Worm (Caenorhabditis elegans) whole organism, midembryonic: ENCODE data around the gene C35B1.8.
A peak's percentile ranks its signal among the peaks of the same experiment; 100 is the strongest.

Experiments used
- T22C8.4 ChIP-seq: fragments of 200-800 bp; sonication (Bioruptor generic); IDR thresholded peaks from 2 replicates; pipeline ENCODE4 v1.3.6; 2022; ENCODE audit warnings: missing genetic modification characterization, missing compliant biosample characterization
- cog-1 ChIP-seq: sonication (generic microtip); optimal IDR thresholded peaks from 2 replicates; lab custom pipeline; 2016; ENCODE audit warnings: missing genetic modification characterization, missing compliant biosample characterization
- flt-1 ChIP-seq: fragments of 200-800 bp; sonication (Bioruptor generic); IDR thresholded peaks from 2 replicates; pipeline ENCODE4 v1.3.6; 2022; ENCODE audit warnings: missing genetic modification characterization, missing compliant biosample characterization
- klf-2 ChIP-seq: fragments of 200-800 bp; sonication (Bioruptor generic); conservative IDR thresholded peaks from 2 replicates; pipeline ENCODE4 v1.3.6; 2022; ENCODE audit warnings: missing genetic modification reagents, missing genetic modification characterization, missing compliant biosample characterization
- med-1 ChIP-seq: sonication (generic microtip); optimal IDR thresholded peaks from 2 replicates; lab custom pipeline; 2017; ENCODE audit warnings: missing genetic modification characterization, mild to moderate bottlenecking, missing compliant biosample characterization, antibody characterized with exemption, missing genetic modification reagents; ENCODE audit not compliant: insufficient read depth
- ref-1 ChIP-seq: fragments of 200-800 bp; sonication (Bioruptor generic); conservative IDR thresholded peaks from 2 replicates; pipeline ENCODE4 v1.3.6; 2022; ENCODE audit warnings: missing genetic modification reagents, missing genetic modification characterization, missing compliant biosample characterization
- tab-1 ChIP-seq: fragments of 200-800 bp; sonication (Bioruptor generic); IDR thresholded peaks from 2 replicates; pipeline ENCODE4 v1.3.6; 2022; ENCODE audit warnings: missing genetic modification characterization, missing compliant biosample characterization
- ztf-23 ChIP-seq: fragments of 200-800 bp; sonication (Bioruptor generic); IDR thresholded peaks from 2 replicates; pipeline ENCODE4 v1.3.6; 2022; ENCODE audit warnings: missing genetic modification reagents, missing genetic modification characterization, missing compliant biosample characterization
- ztf-29 ChIP-seq: fragments of 200-800 bp; sonication (Bioruptor generic); IDR thresholded peaks from 2 replicates; pipeline ENCODE4 v1.3.6; 2022; ENCODE audit warnings: missing genetic modification reagents, missing genetic modification characterization, missing compliant biosample characterization

C35B1.8 gene

ce11 chrIV:4102720-4103119 lies 23.9 kb upstream of the C35B1.8 start, which contains the start of gene ubc-1:
Gene ubc-1, plus strand, starts transcription at chrIV:4103020.
- TF ChIP-seq med-1 (GFP tag; lab: Kevin White, UChicago) (no peak), T22C8.4 (no peak), ztf-29 (GFP tag; lab: Robert Waterston, UW) (no peak), klf-2 (no peak), ztf-23 (GFP tag; lab: Robert Waterston, UW) (no peak), tab-1 (GFP tag; lab: Robert Waterston, UW) (no peak), ref-1 (GFP tag; lab: Robert Waterston, UW) (no peak), flt-1 (GFP tag; lab: Robert Waterston, UW) (no peak), cog-1 (tag; lab: Kevin White, UChicago) (no peak)

ce11 chrIV:4099773-4100172 lies 21.0 kb upstream of the C35B1.8 start:
- no peak for TF ChIP-seq med-1 (GFP tag; lab: Kevin White, UChicago)
- no peak for TF ChIP-seq ztf-23 (GFP tag; lab: Robert Waterston, UW)

ce11 chrIV:4096940-4097339 lies 18.1 kb upstream of the C35B1.8 start:
- TF ChIP-seq tab-1 (GFP tag; lab: Robert Waterston, UW) = no peak
- TF ChIP-seq ztf-23 (GFP tag; lab: Robert Waterston, UW) = no peak
- TF ChIP-seq ref-1 (GFP tag; lab: Robert Waterston, UW) = no peak
- no peak for TF ChIP-seq ztf-29 (GFP tag; lab: Robert Waterston, UW)
- no peak for TF ChIP-seq T22C8.4
- no peak for TF ChIP-seq flt-1 (GFP tag; lab: Robert Waterston, UW)
- no peak for TF ChIP-seq cog-1 (tag; lab: Kevin White, UChicago)
- TF ChIP-seq klf-2 = no peak
- no peak for TF ChIP-seq med-1 (GFP tag; lab: Kevin White, UChicago)

ce11 chrIV:4094364-4094763 lies 15.6 kb upstream of the C35B1.8 start:
- no peak for TF ChIP-seq med-1 (GFP tag; lab: Kevin White, UChicago)
- TF ChIP-seq ref-1 (GFP tag; lab: Robert Waterston, UW) = no peak
- TF ChIP-seq ztf-23 (GFP tag; lab: Robert Waterston, UW) = no peak
- TF ChIP-seq klf-2 = no peak
- no peak for TF ChIP-seq cog-1 (tag; lab: Kevin White, UChicago)
- no peak for TF ChIP-seq flt-1 (GFP tag; lab: Robert Waterston, UW)
- TF ChIP-seq tab-1 (GFP tag; lab: Robert Waterston, UW) = no peak
- TF ChIP-seq T22C8.4 = no peak
- no peak for TF ChIP-seq ztf-29 (GFP tag; lab: Robert Waterston, UW)

ce11 chrIV:4093087-4093486 lies 14.3 kb upstream of the C35B1.8 start:
- TF ChIP-seq tab-1 (GFP tag; lab: Robert Waterston, UW) (no peak), flt-1 (GFP tag; lab: Robert Waterston, UW) (no peak), med-1 (GFP tag; lab: Kevin White, UChicago) (no peak), cog-1 (tag; lab: Kevin White, UChicago) (no peak), T22C8.4 (peak; percentile 73; the same call in 1 of the 2 replicates), ztf-29 (GFP tag; lab: Robert Waterston, UW) (peak; percentile 85), ztf-23 (GFP tag; lab: Robert Waterston, UW) (no peak), ref-1 (GFP tag; lab: Robert Waterston, UW) (no peak), klf-2 (no peak)

- no peak for TF ChIP-seq ztf-23 (GFP tag; lab: Robert Waterston, UW)
- TF ChIP-seq flt-1 (GFP tag; lab: Robert Waterston, UW) = no peak
- TF ChIP-seq T22C8.4 = no peak
- TF ChIP-seq ztf-29 (GFP tag; lab: Robert Waterston, UW) = no peak
- no peak for TF ChIP-seq klf-2
- no peak for TF ChIP-seq cog-1 (tag; lab: Kevin White, UChicago)
- no peak for TF ChIP-seq tab-1 (GFP tag; lab: Robert Waterston, UW)
- TF ChIP-seq med-1 (GFP tag; lab: Kevin White, UChicago) = no peak
- TF ChIP-seq ref-1 (GFP tag; lab: Robert Waterston, UW) = no peak
Observed at ce11 chrIV:4085787-4086262, 7.0 kb upstream of the C35B1.8 start, which contains the start of gene C35B1.2. Gene C35B1.2, plus strand, starts transcription at chrIV:4086212.

ce11 chrIV:4085022-4085421 lies 6.2 kb upstream of the C35B1.8 start:
- TF ChIP-seq klf-2 (no peak), ztf-29 (GFP tag; lab: Robert Waterston, UW) (no peak)

ce11 chrIV:4084109-4084508 lies 5.3 kb upstream of the C35B1.8 start, which contains the start of gene C35B1.5:
Gene C35B1.5, minus strand, starts transcription at chrIV:4084209.
- no peak for TF ChIP-seq klf-2
- TF ChIP-seq ref-1 (GFP tag; lab: Robert Waterston, UW) = no peak
- no peak for TF ChIP-seq med-1 (GFP tag; lab: Kevin White, UChicago)
- TF ChIP-seq tab-1 (GFP tag; lab: Robert Waterston, UW) = no peak
- TF ChIP-seq ztf-23 (GFP tag; lab: Robert Waterston, UW) = no peak
- no peak for TF ChIP-seq T22C8.4
- no peak for TF ChIP-seq ztf-29 (GFP tag; lab: Robert Waterston, UW)
- no peak for TF ChIP-seq cog-1 (tag; lab: Kevin White, UChicago)
- TF ChIP-seq flt-1 (GFP tag; lab: Robert Waterston, UW) = no peak

ce11 chrIV:4083094-4083493 lies 4.3 kb upstream of the C35B1.8 start:
- TF ChIP-seq ztf-23 (GFP tag; lab: Robert Waterston, UW) = no peak
- TF ChIP-seq cog-1 (tag; lab: Kevin White, UChicago) = no peak
- TF ChIP-seq med-1 (GFP tag; lab: Kevin White, UChicago) = no peak
- TF ChIP-seq tab-1 (GFP tag; lab: Robert Waterston, UW) = no peak
- no peak for TF ChIP-seq T22C8.4
- TF ChIP-seq ztf-29 (GFP tag; lab: Robert Waterston, UW) = no peak
- no peak for TF ChIP-seq klf-2
- TF ChIP-seq ref-1 (GFP tag; lab: Robert Waterston, UW) = no peak
- no peak for TF ChIP-seq flt-1 (GFP tag; lab: Robert Waterston, UW)

- TF ChIP-seq tab-1 (GFP tag; lab: Robert Waterston, UW) (no peak), klf-2 (no peak), ztf-23 (GFP tag; lab: Robert Waterston, UW) (no peak), ref-1 (GFP tag; lab: Robert Waterston, UW) (no peak), med-1 (GFP tag; lab: Kevin White, UChicago) (no peak), T22C8.4 (no peak), ztf-29 (GFP tag; lab: Robert Waterston, UW) (no peak), cog-1 (tag; lab: Kevin White, UChicago) (no peak), flt-1 (GFP tag; lab: Robert Waterston, UW) (no peak)
Observed at ce11 chrIV:4082599-4082998, 3.8 kb upstream of the C35B1.8 start.
